Fruit fly (Drosophila melanogaster) whole organism, embryonic: ENCODE data around the gene Nrx-IV.

Experiments used
- Adf1 ChIP-seq: fragments of 200-800 bp; sonication (Bioruptor generic); IDR thresholded peaks from 2 replicates; pipeline ENCODE4 v1.3.6; 2022; ENCODE audit warnings: missing biosample characterization, missing genetic modification characterization
- Aef1 ChIP-seq: fragments of 200-800 bp; sonication (Bioruptor generic); IDR thresholded peaks from 3 replicates; pipeline ENCODE4 v1.3.6; 2022; ENCODE audit warnings: missing biosample characterization, missing genetic modification characterization
- Awh ChIP-seq: fragments of 200-800 bp; sonication (Bioruptor generic); IDR thresholded peaks from 2 replicates; pipeline ENCODE4, ENCODE4 v1.3.6; 2022; ENCODE audit warnings: missing biosample characterization, missing genetic modification characterization
- BtbVII ChIP-seq: fragments of 200-800 bp; sonication (Bioruptor generic); optimal IDR thresholded peaks from 3 replicates; lab custom pipeline; 2017; ENCODE audit warnings: missing biosample characterization, mild to moderate bottlenecking, missing genetic modification characterization
- CG10274 ChIP-seq: fragments of 200-800 bp; sonication (Bioruptor generic); optimal IDR thresholded peaks from 3 replicates; lab custom pipeline; 2017; ENCODE audit warnings: missing biosample characterization, mild to moderate bottlenecking, missing genetic modification characterization
- CG10543 ChIP-seq: fragments of 200-800 bp; sonication (Bioruptor generic); optimal IDR thresholded peaks from 3 replicates; lab custom pipeline; 2017; ENCODE audit warnings: missing biosample characterization, mild to moderate bottlenecking, missing genetic modification characterization, moderate library complexity
- CG15269 ChIP-seq: fragments of 200-800 bp; sonication (Bioruptor generic); optimal IDR thresholded peaks from 2 replicates; lab custom pipeline; 2018; ENCODE audit warnings: missing biosample characterization, mild to moderate bottlenecking, missing genetic modification characterization, moderate library complexity
- CG1647 ChIP-seq: fragments of 200-800 bp; sonication (Bioruptor generic); optimal IDR thresholded peaks from 3 replicates; lab custom pipeline; 2016; ENCODE audit warnings: missing biosample characterization, missing genetic modification characterization
- CG34376 ChIP-seq: fragments of 200-800 bp; sonication (Bioruptor generic); optimal IDR thresholded peaks from 2 replicates; lab custom pipeline; 2018; ENCODE audit warnings: missing biosample characterization, mild to moderate bottlenecking, missing genetic modification characterization
- CG7987 ChIP-seq: fragments of 200-800 bp; sonication (Bioruptor generic); optimal IDR thresholded peaks from 2 replicates; lab custom pipeline; 2018; ENCODE audit warnings: missing biosample characterization, mild to moderate bottlenecking, missing genetic modification characterization, moderate library complexity
- D19B ChIP-seq: fragments of 200-800 bp; sonication (Bioruptor generic); optimal IDR thresholded peaks from 2 replicates; lab custom pipeline; 2017; ENCODE audit warnings: missing biosample characterization, mild to moderate bottlenecking, missing genetic modification characterization
- Doc2 ChIP-seq: fragments of 200-800 bp; sonication (Bioruptor generic); IDR thresholded peaks from 2 replicates; pipeline ENCODE4 v1.3.6; 2022; ENCODE audit warnings: missing biosample characterization, missing genetic modification characterization
- Ets65A ChIP-seq: fragments of 200-800 bp; sonication (Bioruptor generic); peaks from one replicate; lab custom pipeline; 2016; ENCODE audit warnings: missing biosample characterization, missing genetic modification characterization
- HLH4C ChIP-seq: fragments of 200-800 bp; sonication (Bioruptor generic); IDR thresholded peaks from 3 replicates; pipeline ENCODE4 v1.3.6; 2022; ENCODE audit warnings: missing biosample characterization, missing genetic modification characterization; ENCODE audit not compliant: partially characterized antibody
- HmgD ChIP-seq: fragments of 200-800 bp; sonication (Bioruptor generic); optimal IDR thresholded peaks from 3 replicates; lab custom pipeline; 2016; ENCODE audit warnings: missing biosample characterization, missing genetic modification characterization
- Hmx ChIP-seq: fragments of 200-800 bp; sonication (Bioruptor generic); optimal IDR thresholded peaks from 2 replicates; lab custom pipeline; 2016; ENCODE audit warnings: missing biosample characterization, missing genetic modification characterization
- Hr78 ChIP-seq, 2 experiments: fragments of 200-800 bp in 1 of 2; fragments of >200 bp in 1 of 2; sonication (Bioruptor generic) in 1 of 2; optimal IDR thresholded peaks; 2 replicates each; lab custom pipeline; 2017 to 2019; ENCODE audit warnings: missing biosample characterization in 2 of 2, missing genetic modification characterization in 2 of 2, mild to moderate bottlenecking in 1 of 2, moderate library complexity in 1 of 2
- Oli ChIP-seq: fragments of 200-800 bp; sonication (Bioruptor generic); optimal IDR thresholded peaks from 2 replicates; lab custom pipeline; 2018; ENCODE audit warnings: missing biosample characterization, mild to moderate bottlenecking, missing genetic modification characterization, moderate library complexity
- Pdp1 ChIP-seq, 2 experiments: fragments of 200-800 bp; sonication (Bioruptor generic); optimal IDR thresholded peaks; 3 replicates each; lab custom pipeline; 2016; ENCODE audit warnings: missing biosample characterization in 2 of 2, missing genetic modification characterization in 2 of 2, mild to moderate bottlenecking in 1 of 2, moderate library complexity in 1 of 2
- Six4 ChIP-seq: fragments of 200-800 bp; sonication (Bioruptor generic); optimal IDR thresholded peaks from 2 replicates; lab custom pipeline; 2016; ENCODE audit warnings: missing biosample characterization, missing genetic modification characterization
- Spps ChIP-seq: fragments of 200-800 bp; sonication (Bioruptor generic); optimal IDR thresholded peaks from 2 replicates; lab custom pipeline; 2018; ENCODE audit warnings: missing biosample characterization, mild to moderate bottlenecking, missing genetic modification characterization
- bigmax ChIP-seq: fragments of 200-800 bp; sonication (Bioruptor generic); optimal IDR thresholded peaks from 2 replicates; lab custom pipeline; 2018; ENCODE audit warnings: missing biosample characterization, mild to moderate bottlenecking, missing genetic modification characterization
- btn ChIP-seq: fragments of 200-800 bp; sonication (Bioruptor generic); optimal IDR thresholded peaks from 2 replicates; lab custom pipeline; 2016; ENCODE audit warnings: missing biosample characterization, missing genetic modification characterization
- crol ChIP-seq: fragments of 200-800 bp; sonication (Bioruptor generic); IDR thresholded peaks from 2 replicates; pipeline ENCODE4 v1.3.6; 2022; ENCODE audit warnings: missing biosample characterization, missing genetic modification characterization
- en ChIP-seq: fragments of 200-800 bp; sonication (Bioruptor generic); optimal IDR thresholded peaks from 2 replicates; lab custom pipeline; 2016; ENCODE audit warnings: missing biosample characterization, missing genetic modification characterization
- fd96Cb ChIP-seq: fragments of 200-800 bp; sonication (Bioruptor generic); optimal IDR thresholded peaks from 2 replicates; lab custom pipeline; 2018; ENCODE audit warnings: missing biosample characterization, mild to moderate bottlenecking, missing genetic modification characterization, moderate library complexity
- hb ChIP-seq: fragments of 200-800 bp; sonication (Bioruptor generic); IDR thresholded peaks from 3 replicates; pipeline ENCODE4 v1.3.6; 2022; ENCODE audit warnings: missing biosample characterization, missing genetic modification characterization; ENCODE audit not compliant: partially characterized antibody
- hkb ChIP-seq, 2 experiments: fragments of 200-800 bp in 1 of 2; fragments of >200 bp in 1 of 2; sonication (Bioruptor generic) in 1 of 2; IDR thresholded peaks in 1 of 2; optimal IDR thresholded peaks in 1 of 2; 2 replicates each; pipeline versions ENCODE4 v1.3.6 to Lab custom; 2017 to 2022; ENCODE audit warnings: missing biosample characterization in 1 of 2, missing genetic modification characterization in 1 of 2
- jigr1 ChIP-seq: fragments of 200-800 bp; sonication (Bioruptor generic); IDR thresholded peaks from 3 replicates; pipeline ENCODE4 v1.3.6; 2022; ENCODE audit warnings: missing biosample characterization, missing genetic modification characterization
- kni ChIP-seq: fragments of 200-800 bp; sonication (Bioruptor generic); optimal IDR thresholded peaks from 3 replicates; lab custom pipeline; 2017; ENCODE audit warnings: mild to moderate bottlenecking, missing biosample characterization, missing genetic modification reagents, missing genetic modification characterization
- pan ChIP-seq, 4 experiments: fragments of >200 bp in 3 of 4; fragments of 200-800 bp in 1 of 4; sonication (Bioruptor generic) in 1 of 4; optimal IDR thresholded peaks in 3 of 4; IDR thresholded peaks in 1 of 4; 2 replicates each; pipeline versions ENCODE4 v1.3.6 to Lab custom; 2017 to 2022; ENCODE audit warnings: missing biosample characterization in 2 of 4, missing genetic modification characterization in 2 of 4, mixed read lengths in 1 of 4
- pb ChIP-seq: fragments of 200-800 bp; sonication (Bioruptor generic); optimal IDR thresholded peaks from 3 replicates; lab custom pipeline; 2016; ENCODE audit warnings: missing biosample characterization, missing genetic modification characterization
- row ChIP-seq: fragments of 200-800 bp; sonication (Bioruptor generic); IDR thresholded peaks from 3 replicates; pipeline ENCODE4 v1.3.6; 2022; ENCODE audit warnings: missing biosample characterization, missing genetic modification characterization
- sens ChIP-seq: fragments of 200-800 bp; sonication (Bioruptor generic); peaks from one replicate; lab custom pipeline; 2016; ENCODE audit warnings: missing biosample characterization, missing genetic modification characterization
- sug ChIP-seq: fragments of 200-800 bp; optimal IDR thresholded peaks from 2 replicates; lab custom pipeline; 2019; ENCODE audit warnings: missing biosample characterization, mild to moderate bottlenecking, missing genetic modification characterization, moderate library complexity

Nrx-IV gene

DNA sequence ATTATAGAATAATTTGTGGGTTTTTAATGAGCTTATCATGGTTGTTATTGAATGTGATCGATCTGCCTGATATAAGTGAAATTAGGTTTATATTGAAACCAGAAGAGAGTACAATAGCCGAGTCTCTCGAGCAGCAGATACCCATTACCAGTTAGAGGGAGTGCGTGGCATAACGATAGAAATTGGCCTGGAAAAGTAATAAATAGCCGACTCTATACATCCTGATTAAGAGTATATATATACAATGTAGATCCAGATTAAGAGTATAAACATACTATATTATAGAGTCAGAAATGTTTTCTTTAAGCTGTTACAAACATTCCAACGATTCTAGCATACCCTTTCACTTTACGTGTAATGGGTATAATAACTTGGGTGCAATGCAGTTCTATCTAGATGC is 37.6 kb downstream of the Nrx-IV start:
- TF ChIP-seq Pdp1 (GFP tag; optimal IDR thresholded peaks at IDR 0.05; lab: Kevin White, UChicago), result no peak
- TF ChIP-seq BtbVII (GFP tag; lab: Kevin White, UChicago), result no peak
- no peak for TF ChIP-seq hb
- no peak for TF ChIP-seq pan (optimal IDR thresholded peaks at IDR 0.05; lab: Kevin White, UChicago)
- peak in 1 of 2 experiments; percentile 30 for TF ChIP-seq pan (GFP tag; optimal IDR thresholded peaks at IDR 0.05 in 1 of 2, IDR thresholded peaks at IDR 0.05 in 1 of 2)
- TF ChIP-seq sens, result peak; percentile 32
- TF ChIP-seq CG15269 (tag; lab: Kevin White, UChicago), result no peak
- TF ChIP-seq D19B (GFP tag; lab: Kevin White, UChicago), result peak; percentile 61
- peak; percentile 84 for TF ChIP-seq Ets65A (GFP tag; lab: Kevin White, UChicago)
- 0 out of 3 replicates have a peak, but pooled peaks have one; percentile 19 for TF ChIP-seq row (GFP tag; lab: Robert Waterston, UW)
- TF ChIP-seq Awh (GFP tag; lab: Robert Waterston, UW), result no peak
- no peak for TF ChIP-seq CG10543
- TF ChIP-seq, all 482 proteins: peak for 5

- TF ChIP-seq crol (peak; percentile 16; the same call in 1 of the 2 replicates), Six4 (no peak), CG7987 (peak; percentile 69), bigmax (no peak), Spps (tag; lab: Kevin White, UChicago) (no peak), CG34376 (GFP tag; lab: Kevin White, UChicago) (peak; percentile 65), kni (GFP tag; lab: Kevin White, UChicago) (no peak), CG10543 (peak; percentile 1), sug (tag; lab: Kevin White, UChicago) (peak; percentile 75), CG1647 (GFP tag; lab: Kevin White, UChicago) (no peak), Hr78 (GFP tag; optimal IDR thresholded peaks at IDR 0.05; lab: Kevin White, UChicago) (no peak), en (no peak), fd96Cb (tag; lab: Kevin White, UChicago) (no peak), Aef1 (no peak), Adf1 (no peak)
- TF ChIP-seq, all 482 proteins: peak for 5
These were observed 38.3 kb downstream of the Nrx-IV start, which contains the start of gene Miox for dm6 chr3L:12184564-12185034. TSS of gene Miox (plus strand) at chr3L:12184984.

DNA sequence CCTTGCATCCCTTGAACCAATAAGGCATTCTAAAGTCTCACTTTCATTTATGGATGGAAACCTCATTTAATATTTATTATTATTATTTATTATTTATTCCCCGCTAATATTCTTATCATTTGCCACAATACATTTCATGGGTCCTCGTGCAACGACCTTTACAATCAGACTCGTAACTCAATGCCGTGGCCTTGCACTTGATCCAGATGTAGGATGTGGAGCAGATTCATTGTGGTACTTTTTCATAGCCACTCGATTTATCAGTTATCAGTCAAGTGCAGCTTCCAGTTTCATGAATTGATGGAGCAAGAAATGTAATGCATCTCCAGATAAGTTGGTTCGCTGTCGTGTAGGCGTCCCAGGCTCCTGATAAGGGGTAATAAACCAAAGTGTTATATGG is 39.0 kb downstream of the Nrx-IV start:
- TF ChIP-seq jigr1 (GFP tag; lab: Robert Waterston, UW) (no peak), HmgD (no peak), Oli (tag; lab: Kevin White, UChicago) (no peak), Doc2 (GFP tag; lab: Robert Waterston, UW) (no peak), Hmx (GFP tag; lab: Kevin White, UChicago) (no peak)

- no peak for TF ChIP-seq hkb (optimal IDR thresholded peaks at IDR 0.05; lab: Kevin White, UChicago)
- no peak for TF ChIP-seq hkb (GFP tag; IDR thresholded peaks at IDR 0.05; lab: Robert Waterston, UW)
- TF ChIP-seq CG10274 (GFP tag; lab: Kevin White, UChicago), result no peak
- TF ChIP-seq pb (GFP tag; lab: Kevin White, UChicago), result no peak
These were observed 42.2 kb downstream of the Nrx-IV start, which contains the start of gene Est-6 for dm6 chr3L:12188518-12188917. TSS of gene Est-6 (plus strand) at chr3L:12188818.

dm6 chr3L:12190433-12190832 is 44.1 kb downstream of the Nrx-IV start, which contains the start of gene Est-P:
TSS of gene Est-P (plus strand) at chr3L:12190733.
- no peak for TF ChIP-seq HLH4C
- no peak for TF ChIP-seq btn (GFP tag; lab: Kevin White, UChicago)
